Fruit fly (Drosophila melanogaster): ENCODE data around the gene Sod1.

Sod1 gene

dm6 chr3L:11109454-11109853, 4.1 kb downstream of the Sod1 start, which contains the start of the genes CG34012 and emei (continued):
- TF ChIP-seq pzg (GFP tag; optimal IDR thresholded peaks at IDR 0.05) (peak; percentile 43), trem (tag; optimal IDR thresholded peaks at IDR 0.05) (peak; percentile 10), Sin3A (optimal IDR thresholded peaks at IDR 0.05) (peak; percentile 21), CG17186 (GFP tag; optimal IDR thresholded peaks at IDR 0.05) (peak; percentile 18), stwl (tag; optimal IDR thresholded peaks at IDR 0.05) (peak; percentile 26), MESR4 (GFP tag; optimal IDR thresholded peaks at IDR 0.05) (peak; percentile 55), CG34422 (GFP tag; IDR thresholded peaks at IDR 0.05) (0 out of 3 replicates have a peak, but pooled peaks have one; percentile 37), jumu (GFP tag; optimal IDR thresholded peaks at IDR 0.05) (no peak), sna (GFP tag; IDR thresholded peaks at IDR 0.05; ENCODE audit: partially characterized antibody) (0 out of 2 replicates have a peak, but pooled peaks have one; percentile 30), YL-1 (GFP tag; optimal IDR thresholded peaks at IDR 0.05) (peak; percentile 26), CG15073 (GFP tag; optimal IDR thresholded peaks at IDR 0.05) (no peak), CG11696 (GFP tag; IDR thresholded peaks at IDR 0.05) (no peak), CG10543 (GFP tag; optimal IDR thresholded peaks at IDR 0.05) (no peak), CG2116 (GFP tag; optimal IDR thresholded peaks at IDR 0.05) (no peak), Pdp1 (GFP tag; optimal IDR thresholded peaks at IDR 0.05) (peak in 1 of 2 experiments; percentile 6)

dm6 chr3L:11107935-11108334, 5.6 kb downstream of the Sod1 start, which contains the start of gene CG12522:
TSS of gene CG12522 (plus strand) at chr3L:11108235.
- TF ChIP-seq Mrtf (GFP tag; IDR thresholded peaks at IDR 0.05) (no peak), nerfin-2 (GFP tag; IDR thresholded peaks at IDR 0.05; ENCODE audit: partially characterized antibody) (no peak), fru (optimal IDR thresholded peaks at IDR 0.05) (no peak), Dek (tag; optimal IDR thresholded peaks at IDR 0.05) (no peak), tup (GFP tag; optimal IDR thresholded peaks at IDR 0.05) (no peak), zfh2 (GFP tag; optimal IDR thresholded peaks at IDR 0.05) (no peak), ac (GFP tag; optimal IDR thresholded peaks at IDR 0.05) (no peak), Mes4 (GFP tag; optimal IDR thresholded peaks at IDR 0.05) (no peak), CG16779 (GFP tag; IDR thresholded peaks at IDR 0.05) (no peak), sens-2 (GFP tag; IDR thresholded peaks at IDR 0.05) (no peak)

- peak; percentile 40 for TF ChIP-seq CG6683 (GFP tag; optimal IDR thresholded peaks at IDR 0.05)
- no peak for TF ChIP-seq CG42726 (GFP tag; IDR thresholded peaks at IDR 0.05; ENCODE audit: partially characterized antibody)
- TF ChIP-seq schlank (tag; optimal IDR thresholded peaks at IDR 0.05) = peak; percentile 33
- peak; percentile 75 for TF ChIP-seq lab (GFP tag; optimal IDR thresholded peaks at IDR 0.05)
- 0 out of 3 replicates have a peak, but pooled peaks have one; percentile 20 for TF ChIP-seq CG11695 (GFP tag; IDR thresholded peaks at IDR 0.05)
- no peak for TF ChIP-seq bcd (GFP tag; optimal IDR thresholded peaks at IDR 0.05)
- TF ChIP-seq CG2120 (GFP tag; optimal IDR thresholded peaks at IDR 0.05) = no peak
- no peak for TF ChIP-seq CG18476 (GFP tag; optimal IDR thresholded peaks at IDR 0.05)
- TF ChIP-seq pzg (GFP tag; optimal IDR thresholded peaks at IDR 0.05) = no peak
- TF ChIP-seq ATbp (GFP tag; optimal IDR thresholded peaks at IDR 0.05) = peak; percentile 51
- peak; percentile 64 for TF ChIP-seq cwo (GFP tag; optimal IDR thresholded peaks at IDR 0.05)
- TF ChIP-seq NFAT (GFP tag; IDR thresholded peaks at IDR 0.05) = no peak
- no peak for TF ChIP-seq CG7786 (GFP tag; optimal IDR thresholded peaks at IDR 0.05)
- no peak for TF ChIP-seq emc (GFP tag; optimal IDR thresholded peaks at IDR 0.05)
- TF ChIP-seq Fer1 (GFP tag; optimal IDR thresholded peaks at IDR 0.05) = peak; percentile 56
- no peak for TF ChIP-seq row (GFP tag; IDR thresholded peaks at IDR 0.05)
- TF ChIP-seq unpg (GFP tag; optimal IDR thresholded peaks at IDR 0.05) = peak; percentile 49
- no peak for TF ChIP-seq zfh1 (GFP tag; IDR thresholded peaks at IDR 0.05)
- peak; percentile 10 for TF ChIP-seq CG17359 (tag; optimal IDR thresholded peaks at IDR 0.05)
- TF ChIP-seq ind (GFP tag; optimal IDR thresholded peaks at IDR 0.05) = no peak
- TF ChIP-seq CG6813 (GFP tag; optimal IDR thresholded peaks at IDR 0.05) = peak; percentile 55
- TF ChIP-seq Awh (GFP tag; IDR thresholded peaks at IDR 0.05) = 0 out of 2 replicates have a peak, but pooled peaks have one; percentile 16
- TF ChIP-seq CG3281 (GFP tag; optimal IDR thresholded peaks at IDR 0.05) = peak; percentile 2
- no peak for TF ChIP-seq ftz-f1 (GFP tag; optimal IDR thresholded peaks at IDR 0.05)
- peak; percentile 40 for TF ChIP-seq CG10543 (GFP tag; optimal IDR thresholded peaks at IDR 0.05)
- TF ChIP-seq dmrt99B (tag; optimal IDR thresholded peaks at IDR 0.05) = no peak
Measured at dm6 chr3L:11107432-11107831, 6.1 kb downstream of the Sod1 start, which contains the start of gene CG32073. TSS of gene CG32073 (minus strand) at chr3L:11107582.

Data from whole organism, embryonic.